Worm (Caenorhabditis elegans) whole organism, L4 larva: ENCODE measurements around the gene tnc-2.
A peak's percentile ranks its signal among the peaks of the same experiment; 100 is the strongest.

ENCODE experiments used
- F10B5.3 ChIP-seq: sonication (generic microtip); optimal IDR thresholded peaks from 2 replicates; lab custom pipeline; 2016; ENCODE audit warnings: mild to moderate bottlenecking, missing genetic modification characterization, missing compliant biosample characterization
- T20F7.1 ChIP-seq: fragments of 200-800 bp; sonication (Bioruptor generic); optimal IDR thresholded peaks from 2 replicates; lab custom pipeline; 2018; ENCODE audit warnings: mild to moderate bottlenecking, missing genetic modification characterization, missing compliant biosample characterization
- Y48G9A.11 ChIP-seq: fragments of 200-800 bp; sonication (Bioruptor generic); IDR thresholded peaks from 2 replicates; pipeline ENCODE4 v1.3.6; 2022; ENCODE audit warnings: missing genetic modification reagents, missing genetic modification characterization, missing compliant biosample characterization
- aha-1 ChIP-seq: fragments of 150-350 bp; peaks from one replicate; lab custom pipeline; 2014; ENCODE audit warnings: missing biosample characterization, missing genetic modification characterization
- aly-2 ChIP-seq: sonication (generic microtip); optimal IDR thresholded peaks from 2 replicates; lab custom pipeline; 2018; ENCODE audit warnings: missing biosample characterization, missing genetic modification characterization
- attf-4 ChIP-seq: sonication (generic microtip); optimal IDR thresholded peaks from 3 replicates; lab custom pipeline; 2017; ENCODE audit warnings: missing biosample characterization, missing genetic modification characterization
- ceh-20 ChIP-seq: fragments of 200-800 bp; sonication (Bioruptor generic); IDR thresholded peaks from 2 replicates; pipeline ENCODE4 v1.3.6; 2022; ENCODE audit warnings: missing genetic modification reagents, missing genetic modification characterization, missing compliant biosample characterization
- ceh-28 ChIP-seq: fragments of 150-350 bp; optimal IDR thresholded peaks from 2 replicates; lab custom pipeline; 2014; ENCODE audit warnings: missing biosample characterization, missing genetic modification reagents, missing genetic modification characterization
- ceh-62 ChIP-seq: sonication (generic microtip); optimal IDR thresholded peaks from 2 replicates; lab custom pipeline; 2017; ENCODE audit warnings: missing biosample characterization, missing genetic modification characterization
- ceh-82 ChIP-seq: sonication (generic microtip); optimal IDR thresholded peaks from 2 replicates; lab custom pipeline; 2017; ENCODE audit warnings: missing biosample characterization, missing genetic modification characterization
- ces-1 ChIP-seq: fragments of 150-350 bp; sonication (generic microtip); optimal IDR thresholded peaks from 4 replicates; lab custom pipeline; 2014; ENCODE audit warnings: missing biosample characterization, missing genetic modification reagents, missing genetic modification characterization
- cey-2 ChIP-seq: sonication (generic microtip); optimal IDR thresholded peaks from 3 replicates; lab custom pipeline; 2017; ENCODE audit warnings: missing genetic modification characterization, mild to moderate bottlenecking, missing compliant biosample characterization, antibody characterized with exemption, borderline replicate concordance; ENCODE audit not compliant: insufficient read depth
- ctbp-1 ChIP-seq: fragments of 200-800 bp; sonication (Bioruptor generic); IDR thresholded peaks from 2 replicates; pipeline ENCODE4 v1.3.6; 2022; ENCODE audit warnings: missing genetic modification reagents, missing genetic modification characterization, missing compliant biosample characterization
- daf-12 ChIP-seq: fragments of 150-350 bp; optimal IDR thresholded peaks from 2 replicates; lab custom pipeline; 2014; ENCODE audit warnings: missing biosample characterization, missing genetic modification reagents, missing genetic modification characterization
- daf-19 ChIP-seq: fragments of 200-800 bp; sonication (Bioruptor generic); conservative IDR thresholded peaks from 2 replicates; pipeline ENCODE4 v1.3.6; 2022; ENCODE audit warnings: missing genetic modification characterization, missing compliant biosample characterization
- daf-8 ChIP-seq: fragments of 200-800 bp; sonication (Bioruptor generic); IDR thresholded peaks from 2 replicates; pipeline ENCODE4 v1.3.6; 2022; ENCODE audit warnings: missing genetic modification characterization, missing compliant biosample characterization
- dmd-8 ChIP-seq: fragments of 200-800 bp; sonication (Bioruptor generic); IDR thresholded peaks from 2 replicates; pipeline ENCODE4 v1.3.6; 2022; ENCODE audit warnings: missing genetic modification characterization, missing compliant biosample characterization
- dpl-1 ChIP-seq: fragments of 150-350 bp; optimal IDR thresholded peaks from 2 replicates; lab custom pipeline; 2014; ENCODE audit warnings: missing biosample characterization, missing genetic modification reagents, missing genetic modification characterization
- duxl-1 ChIP-seq: sonication (generic microtip); optimal IDR thresholded peaks from 2 replicates; lab custom pipeline; 2016; ENCODE audit warnings: mild to moderate bottlenecking, missing genetic modification characterization, moderate library complexity, missing compliant biosample characterization; ENCODE audit not compliant: poor library complexity
- dve-1 ChIP-seq: sonication (generic microtip); optimal IDR thresholded peaks from 2 replicates; lab custom pipeline; 2017; ENCODE audit warnings: antibody characterized with exemption, mild to moderate bottlenecking, missing genetic modification characterization, missing compliant biosample characterization; ENCODE audit not compliant: insufficient read depth
- fkh-10 ChIP-seq: fragments of 150-350 bp; optimal IDR thresholded peaks from 2 replicates; lab custom pipeline; 2014; ENCODE audit warnings: missing biosample characterization, missing genetic modification reagents, missing genetic modification characterization
- hlh-11 ChIP-seq: fragments of 200-800 bp; sonication (Bioruptor generic); optimal IDR thresholded peaks from 2 replicates; lab custom pipeline; 2018; ENCODE audit warnings: mild to moderate bottlenecking, missing genetic modification characterization, missing compliant biosample characterization
- hlh-30 ChIP-seq: sonication (generic microtip); optimal IDR thresholded peaks from 2 replicates; lab custom pipeline; 2017; ENCODE audit warnings: antibody characterized with exemption, mild to moderate bottlenecking, missing genetic modification characterization, missing compliant biosample characterization; ENCODE audit not compliant: insufficient read depth
- hmg-1.1 ChIP-seq: fragments of 200-800 bp; sonication (Bioruptor generic); IDR thresholded peaks from 2 replicates; pipeline ENCODE4 v1.3.6; 2022; ENCODE audit warnings: missing genetic modification reagents, missing genetic modification characterization, missing compliant biosample characterization
- lin-13 ChIP-seq: fragments of 150-350 bp; optimal IDR thresholded peaks from 2 replicates; lab custom pipeline; 2014; ENCODE audit warnings: missing biosample characterization, missing genetic modification reagents, missing genetic modification characterization
- lsy-2 ChIP-seq, 2 experiments: fragments of 150-350 bp in 1 of 2; sonication (generic microtip) in 1 of 2; optimal IDR thresholded peaks; 2 replicates each; lab custom pipeline; 2014 to 2017; ENCODE audit warnings: missing biosample characterization in 2 of 2, missing genetic modification characterization in 2 of 2
- madf-5 ChIP-seq, 2 experiments: fragments of 200-800 bp; sonication (Bioruptor generic); IDR thresholded peaks; 2 replicates each; pipeline ENCODE4 v1.3.6; 2022; ENCODE audit warnings: missing compliant biosample characterization in 2 of 2, missing genetic modification characterization in 2 of 2
- mdt-29 ChIP-seq: fragments of 200-800 bp; sonication (Bioruptor generic); IDR thresholded peaks from 2 replicates; pipeline ENCODE4 v1.3.6; 2022; ENCODE audit warnings: missing genetic modification reagents, missing genetic modification characterization, missing compliant biosample characterization
- mes-2 ChIP-seq: sonication (generic microtip); optimal IDR thresholded peaks from 2 replicates; lab custom pipeline; 2016; ENCODE audit warnings: missing genotype, mild to moderate bottlenecking, missing genetic modification characterization, missing compliant biosample characterization; ENCODE audit not compliant: poor library complexity, severe bottlenecking
- mxl-2 ChIP-seq: fragments of 200-800 bp; sonication (Bioruptor generic); conservative IDR thresholded peaks from 2 replicates; pipeline ENCODE4 v1.3.6; 2022; ENCODE audit warnings: missing genetic modification reagents, missing genetic modification characterization, missing compliant biosample characterization
- mxl-3 ChIP-seq: fragments of 200-800 bp; sonication (Bioruptor generic); optimal IDR thresholded peaks from 2 replicates; lab custom pipeline; 2018; ENCODE audit warnings: mild to moderate bottlenecking, missing genetic modification characterization, missing compliant biosample characterization
- nhr-11 ChIP-seq: fragments of 150-350 bp; optimal IDR thresholded peaks from 2 replicates; lab custom pipeline; 2014; ENCODE audit warnings: missing biosample characterization, missing genetic modification characterization
- nhr-28 ChIP-seq: fragments of 150-350 bp; optimal IDR thresholded peaks from 2 replicates; lab custom pipeline; 2014; ENCODE audit warnings: missing biosample characterization, missing genetic modification characterization
- nhr-42 ChIP-seq: fragments of 200-800 bp; sonication (Bioruptor generic); IDR thresholded peaks from 2 replicates; pipeline ENCODE4 v1.3.6; 2022; ENCODE audit warnings: missing genetic modification characterization, missing compliant biosample characterization
- nhr-48 ChIP-seq: sonication (generic microtip); optimal IDR thresholded peaks from 2 replicates; lab custom pipeline; 2016; ENCODE audit warnings: mild to moderate bottlenecking, missing genetic modification characterization, missing compliant biosample characterization
- nhr-77 ChIP-seq: fragments of 150-350 bp; optimal IDR thresholded peaks from 2 replicates; lab custom pipeline; 2014; ENCODE audit warnings: missing biosample characterization, missing genetic modification characterization
- php-3 ChIP-seq: fragments of 200-800 bp; sonication (Bioruptor generic); IDR thresholded peaks from 2 replicates; pipeline ENCODE4 v1.3.6; 2022; ENCODE audit warnings: missing genetic modification reagents, missing genetic modification characterization, missing compliant biosample characterization
- pqm-1 ChIP-seq: sonication (generic microtip); optimal IDR thresholded peaks from 2 replicates; lab custom pipeline; 2017; ENCODE audit warnings: missing biosample characterization, missing genetic modification characterization
- rbr-2 ChIP-seq: sonication (generic microtip); optimal IDR thresholded peaks from 2 replicates; lab custom pipeline; 2016; ENCODE audit warnings: missing genotype, missing genetic modification characterization, missing compliant biosample characterization
- saeg-2 ChIP-seq: fragments of 200-800 bp; sonication (Bioruptor generic); IDR thresholded peaks from 2 replicates; pipeline ENCODE4 v1.3.6; 2022; ENCODE audit warnings: missing genetic modification reagents, missing genetic modification characterization, missing compliant biosample characterization
- set-16 ChIP-seq: fragments of 200-800 bp; sonication (Bioruptor generic); IDR thresholded peaks from 2 replicates; pipeline ENCODE4 v1.3.6; 2022; ENCODE audit warnings: missing genetic modification reagents, missing genetic modification characterization, missing compliant biosample characterization
- snpc-1.2 ChIP-seq: fragments of 200-800 bp; sonication (Bioruptor generic); IDR thresholded peaks from 2 replicates; pipeline ENCODE4 v1.3.6; 2022; ENCODE audit warnings: missing genetic modification reagents, missing genetic modification characterization, missing compliant biosample characterization
- spr-3 ChIP-seq: fragments of 200-800 bp; sonication (Bioruptor generic); optimal IDR thresholded peaks from 2 replicates; lab custom pipeline; 2018; ENCODE audit warnings: mild to moderate bottlenecking, missing genetic modification characterization, missing compliant biosample characterization
- tra-1 ChIP-seq: fragments of 200-800 bp; sonication (Bioruptor generic); IDR thresholded peaks from 2 replicates; pipeline ENCODE4 v1.3.6; 2022; ENCODE audit warnings: missing genetic modification reagents, missing genetic modification characterization, missing compliant biosample characterization
- unc-62 ChIP-seq, 3 experiments: fragments of 150-350 bp in 1 of 3; sonication (generic microtip); optimal IDR thresholded peaks in 2 of 3; peaks in 1 of 3; 1 replicate in 1 of 3; 2 replicates in 2 of 3; lab custom pipeline; 2014 to 2017; ENCODE audit warnings: missing biosample characterization in 3 of 3, missing genetic modification characterization in 3 of 3, missing genetic modification reagents in 3 of 3, missing genotype in 1 of 3
- zag-1 ChIP-seq: fragments of 150-350 bp; optimal IDR thresholded peaks from 2 replicates; lab custom pipeline; 2014; ENCODE audit warnings: missing biosample characterization, missing genetic modification characterization
- zfp-2 ChIP-seq: sonication (generic microtip); optimal IDR thresholded peaks from 2 replicates; lab custom pipeline; 2016; ENCODE audit warnings: mild to moderate bottlenecking, missing genetic modification characterization, missing compliant biosample characterization
- zip-11 ChIP-seq: fragments of 200-800 bp; sonication (Bioruptor generic); IDR thresholded peaks from 2 replicates; pipeline ENCODE4 v1.3.6; 2022; ENCODE audit warnings: missing genetic modification characterization, missing compliant biosample characterization
- zip-2 ChIP-seq: fragments of 150-350 bp; optimal IDR thresholded peaks from 2 replicates; lab custom pipeline; 2014; ENCODE audit warnings: missing biosample characterization, missing genetic modification characterization
- ztf-7 ChIP-seq: fragments of 150-350 bp; optimal IDR thresholded peaks from 2 replicates; lab custom pipeline; 2014; ENCODE audit warnings: missing biosample characterization, missing genetic modification characterization

Gene tnc-2

DNA sequence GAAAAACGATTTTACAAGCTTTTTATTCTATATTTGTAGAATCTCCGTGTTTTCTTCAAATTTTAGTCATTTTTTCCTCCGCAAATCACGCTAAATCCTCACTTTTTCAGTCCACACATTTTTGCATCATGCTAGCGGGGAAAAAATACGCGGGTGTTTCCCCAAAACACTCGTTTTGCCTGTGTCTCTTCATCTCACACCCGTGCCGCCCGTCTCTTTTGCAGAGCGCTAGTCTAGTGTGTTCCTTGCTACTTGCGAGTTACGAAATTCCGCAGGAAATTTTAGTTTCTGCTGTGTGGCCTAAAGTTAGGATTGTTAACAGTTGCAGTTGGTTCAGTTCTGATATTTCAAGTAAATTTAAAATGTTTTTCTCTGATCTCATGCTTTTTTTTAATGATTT is 20.9 kb upstream of the tnc-2 start (continued):
- TF ChIP-seq Y48G9A.11 (GFP tag; lab: Robert Waterston, UW) (no peak), nhr-48 (tag; lab: Kevin White, UChicago) (no peak), pqm-1 (tag; lab: Kevin White, UChicago) (no peak), zag-1 (tag; lab: Kevin White, UChicago) (no peak), saeg-2 (GFP tag; lab: Robert Waterston, UW) (no peak), daf-12 (tag; lab: Kevin White, UChicago) (no peak), F10B5.3 (tag; lab: Kevin White, UChicago) (no peak), T20F7.1 (no peak), ceh-62 (tag; lab: Kevin White, UChicago) (no peak), php-3 (no peak), mxl-2 (GFP tag; lab: Robert Waterston, UW) (no peak), hlh-30 (peak; percentile 49), zip-2 (tag; lab: Kevin White, UChicago) (no peak), aly-2 (tag; lab: Kevin White, UChicago) (no peak), spr-3 (GFP tag; lab: Kevin White, UChicago) (no peak), dpl-1 (GFP tag; lab: Kevin White, UChicago) (peak; percentile 17), daf-19 (GFP tag; lab: Robert Waterston, UW) (no peak), zfp-2 (no peak), dmd-8 (GFP tag; lab: Robert Waterston, UW) (no peak)

DNA sequence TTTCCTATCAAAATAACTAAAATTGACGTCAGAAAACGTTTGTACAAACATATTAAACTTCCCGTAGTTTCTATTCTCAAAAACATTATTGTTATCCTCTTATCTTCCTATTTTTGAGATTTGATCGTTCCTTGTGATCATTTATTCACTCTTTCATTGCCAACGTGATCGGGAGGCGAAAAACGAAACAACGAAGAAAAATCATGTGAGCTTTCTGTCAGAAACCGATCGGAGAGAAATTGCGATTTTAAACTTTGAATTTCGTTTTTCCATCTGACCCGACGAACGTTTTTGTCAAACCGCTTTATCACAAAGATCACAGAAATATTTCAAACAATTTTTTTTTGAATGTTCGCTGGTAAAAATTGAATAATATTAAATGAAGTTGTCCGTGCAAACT is 20.4 kb upstream of the tnc-2 start:
- TF ChIP-seq zip-2 (tag; lab: Kevin White, UChicago) (no peak), daf-12 (tag; lab: Kevin White, UChicago) (no peak), hlh-11 (tag; lab: Kevin White, UChicago) (peak; percentile 86), set-16 (GFP tag; lab: Robert Waterston, UW) (no peak), unc-62 (GFP tag; optimal IDR thresholded peaks at IDR 0.05 in 1 of 2; lab: Kevin White, UChicago) (peak in 1 of 2 experiments; percentile 97), unc-62 (tag; optimal IDR thresholded peaks at IDR 0.05; lab: Kevin White, UChicago) (no peak), ceh-28 (tag; lab: Kevin White, UChicago) (no peak), dve-1 (peak; percentile 80), nhr-28 (tag; lab: Kevin White, UChicago) (peak; percentile 85), cey-2 (tag; lab: Kevin White, UChicago) (no peak), php-3 (peak; percentile 54; the same call in 1 of the 2 replicates), pqm-1 (tag; lab: Kevin White, UChicago) (no peak), madf-5 (GFP tag; IDR thresholded peaks at IDR 0.05; lab: Robert Waterston, UW) (no peak), mdt-29 (GFP tag; lab: Robert Waterston, UW) (peak; percentile 77), tra-1 (GFP tag; lab: Robert Waterston, UW) (no peak), ztf-7 (no peak), zip-11 (GFP tag; lab: Robert Waterston, UW) (no peak), daf-8 (GFP tag; lab: Robert Waterston, UW) (no peak), lsy-2 (tag; optimal IDR thresholded peaks at IDR 0.05; lab: Kevin White, UChicago) (peak in 1 of 2 experiments; percentile 29), hlh-30 (peak; percentile 90), nhr-77 (peak; percentile 79), ctbp-1 (GFP tag; lab: Robert Waterston, UW) (no peak), mxl-3 (GFP tag; lab: Kevin White, UChicago) (peak; percentile 21), ceh-82 (tag; lab: Kevin White, UChicago) (no peak), ces-1 (GFP tag; lab: Kevin White, UChicago) (no peak), mes-2 (tag; lab: Kevin White, UChicago) (no peak), aha-1 (tag; lab: Kevin White, UChicago) (no peak), snpc-1.2 (GFP tag; lab: Robert Waterston, UW) (no peak), attf-4 (tag; lab: Kevin White, UChicago) (no peak), lin-13 (GFP tag; lab: Kevin White, UChicago) (no peak), Y48G9A.11 (GFP tag; lab: Robert Waterston, UW) (no peak), ceh-20 (GFP tag; lab: Robert Waterston, UW) (no peak), nhr-11 (peak; percentile 78), nhr-42 (GFP tag; lab: Robert Waterston, UW) (no peak), fkh-10 (GFP tag; lab: Kevin White, UChicago) (no peak), rbr-2 (no peak), duxl-1 (tag; lab: Kevin White, UChicago) (no peak), hmg-1.1 (GFP tag; lab: Robert Waterston, UW) (no peak)
